In the genomic region with DNA sequence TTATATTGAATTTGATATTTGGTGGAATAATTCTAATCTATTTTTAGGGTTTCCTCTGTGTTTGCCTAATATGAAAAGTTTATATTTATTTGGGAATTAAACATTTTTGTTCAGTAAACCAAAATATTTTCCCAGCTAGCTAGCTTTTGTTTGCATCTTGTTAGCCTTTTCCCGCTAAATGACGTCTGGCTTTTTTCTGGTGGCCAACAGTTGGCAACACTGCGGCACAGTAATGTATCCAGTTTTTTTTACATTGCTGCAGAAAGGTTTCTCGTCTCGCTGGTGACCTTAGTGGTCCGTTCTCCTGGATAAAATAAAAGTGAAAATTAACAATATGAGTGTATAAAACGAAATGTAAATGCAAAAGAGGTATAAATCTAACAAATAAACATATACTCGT, we compare ENCODE assay signal across 1 fruit fly cellular context.
TF ChIP-seq lines count a peak whose summit lies in the region.

A gene (plus strand): TSS at position 243 of the 400 bp plus-strand sequence.

TF ChIP-seq in whole organism, embryonic, 481 proteins besides CTCF, POLR2A, EP300 and RAD21 (continued from another document):
- no peak for TF ChIP-seq vnd (GFP tag; IDR thresholded peaks at IDR 0.05; lab: Robert Waterston, UW; ENCODE audit: partially characterized antibody)
- no peak for TF ChIP-seq gsb (GFP tag; IDR thresholded peaks at IDR 0.05; lab: Robert Waterston, UW)
- TF ChIP-seq ci (GFP tag; IDR thresholded peaks at IDR 0.05; lab: Robert Waterston, UW), result 0 out of 3 replicates have a peak, but pooled peaks have one; percentile 24
- peak; percentile 30 for TF ChIP-seq sens (GFP tag; lab: Kevin White, UChicago)
- peak; percentile 48 for TF ChIP-seq gfzf (GFP tag; optimal IDR thresholded peaks at IDR 0.05; lab: Kevin White, UChicago)
- peak; percentile 55; the same call in 2 of the 3 replicates for TF ChIP-seq row (GFP tag; IDR thresholded peaks at IDR 0.05; lab: Robert Waterston, UW)
- TF ChIP-seq MBD-R2 (GFP tag; IDR thresholded peaks at IDR 0.05; lab: Robert Waterston, UW), result 0 out of 2 replicates have a peak, but pooled peaks have one; percentile 30
- TF ChIP-seq CG8281 (tag; optimal IDR thresholded peaks at IDR 0.05; lab: Kevin White, UChicago), result no peak
TF ChIP-seq in whole organism, embryonic: peak in this region for 26.
